Fruit fly (Drosophila melanogaster) whole organism: ENCODE measurements around the gene CG3032.

Source experiments
- CG8478 ChIP-seq: fragments of >200 bp; optimal IDR thresholded peaks from 2 replicates; lab custom pipeline; 2018; ENCODE audit warnings: inconsistent platforms
- Dll ChIP-seq: fragments of >200 bp; optimal IDR thresholded peaks from 2 replicates; lab custom pipeline; 2017
- EcR ChIP-seq, 2 experiments: fragments of >200 bp; optimal IDR thresholded peaks; 2 replicates each; lab custom pipeline; 2017; ENCODE audit warnings: missing biosample characterization in 2 of 2, missing genetic modification characterization in 2 of 2, missing genetic modification reagents in 2 of 2
- psq ChIP-seq: fragments of >200 bp; optimal IDR thresholded peaks from 2 replicates; lab custom pipeline; 2017

DNA sequence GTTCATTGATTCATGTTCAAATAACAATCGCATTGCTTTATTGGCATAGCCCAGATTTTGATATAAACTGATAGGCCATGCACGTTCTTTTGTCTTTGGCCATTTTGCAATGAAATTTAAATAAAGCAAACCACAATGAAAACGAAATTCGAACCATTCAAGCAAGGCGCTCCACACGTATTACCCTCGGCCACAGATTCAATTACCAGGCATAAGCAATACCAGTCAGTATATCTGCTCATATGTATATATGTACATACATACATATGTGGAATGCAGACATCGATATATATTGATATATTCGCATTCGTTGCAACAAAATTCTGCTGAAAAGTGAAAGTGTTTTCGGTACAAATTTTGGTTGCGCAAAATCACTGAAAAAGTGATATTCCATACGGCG, 18.4 kb downstream of the CG3032 start:
- TF ChIP-seq CG8478 (lab: Kevin White, UChicago), result no peak
- TF ChIP-seq EcR (GFP tag; optimal IDR thresholded peaks at IDR 0.05; lab: Kevin White, UChicago), result no peak
- no peak for TF ChIP-seq Dll (lab: Kevin White, UChicago)
- no peak for TF ChIP-seq psq
